Fruit fly (Drosophila melanogaster) whole organism, embryonic: Measurements from ENCODE around the gene pyd.
A peak's percentile ranks its signal among the peaks of the same experiment; 100 is the strongest.

Experiments
- CG10274 ChIP-seq: fragments of 200-800 bp; sonication (Bioruptor generic); optimal IDR thresholded peaks from 3 replicates; lab custom pipeline; 2017; ENCODE audit warnings: missing biosample characterization, mild to moderate bottlenecking, missing genetic modification characterization
- CG12391 ChIP-seq: fragments of 200-800 bp; sonication (Bioruptor generic); optimal IDR thresholded peaks from 3 replicates; lab custom pipeline; 2018; ENCODE audit warnings: missing biosample characterization, mild to moderate bottlenecking, missing genetic modification characterization, moderate library complexity
- CG12942 ChIP-seq: fragments of 200-800 bp; sonication (Bioruptor generic); optimal IDR thresholded peaks from 3 replicates; lab custom pipeline; 2016; ENCODE audit warnings: missing biosample characterization, missing genetic modification characterization
- CG13296 ChIP-seq: fragments of 200-800 bp; sonication (Bioruptor generic); optimal IDR thresholded peaks from 3 replicates; lab custom pipeline; 2018; ENCODE audit warnings: missing biosample characterization, mild to moderate bottlenecking, missing genetic modification characterization
- CG1529 ChIP-seq: fragments of 200-800 bp; sonication (Bioruptor generic); optimal IDR thresholded peaks from 3 replicates; lab custom pipeline; 2018; ENCODE audit warnings: missing biosample characterization, missing genetic modification characterization
- CG15696 ChIP-seq: fragments of 200-800 bp; sonication (Bioruptor generic); optimal IDR thresholded peaks from 2 replicates; lab custom pipeline; 2019; ENCODE audit warnings: missing biosample characterization, mild to moderate bottlenecking, missing genetic modification characterization, moderate library complexity
- CG1602 ChIP-seq: fragments of 200-800 bp; sonication (Bioruptor generic); optimal IDR thresholded peaks from 3 replicates; lab custom pipeline; 2016; ENCODE audit warnings: missing biosample characterization, missing genetic modification characterization
- CG17328 ChIP-seq: fragments of 200-800 bp; sonication (Bioruptor generic); IDR thresholded peaks from 2 replicates; pipeline ENCODE4 v1.3.6; 2022; ENCODE audit warnings: missing biosample characterization, missing genetic modification characterization
- CG17361 ChIP-seq: fragments of 200-800 bp; sonication (Bioruptor generic); IDR thresholded peaks from 3 replicates; pipeline ENCODE4 v1.3.6; 2022; ENCODE audit warnings: missing biosample characterization, missing genetic modification characterization
- CG18262 ChIP-seq: fragments of 200-800 bp; optimal IDR thresholded peaks from 3 replicates; lab custom pipeline; 2019; ENCODE audit warnings: missing biosample characterization, mild to moderate bottlenecking, missing genetic modification characterization, moderate library complexity
- CG18599 ChIP-seq: fragments of 200-800 bp; sonication (Bioruptor generic); optimal IDR thresholded peaks from 3 replicates; lab custom pipeline; 2017; ENCODE audit warnings: missing biosample characterization, missing genetic modification characterization, mild to moderate bottlenecking, moderate library complexity, missing genetic modification reagents
- CG18764 ChIP-seq: fragments of 200-800 bp; sonication (Bioruptor generic); optimal IDR thresholded peaks from 3 replicates; lab custom pipeline; 2016; ENCODE audit warnings: missing biosample characterization, missing genetic modification characterization
- CG2202 ChIP-seq: fragments of 200-800 bp; sonication (Bioruptor generic); optimal IDR thresholded peaks from 2 replicates; lab custom pipeline; 2018; ENCODE audit warnings: missing biosample characterization, mild to moderate bottlenecking, missing genetic modification characterization
- CG3065 ChIP-seq: fragments of 200-800 bp; sonication (Bioruptor generic); optimal IDR thresholded peaks from 2 replicates; lab custom pipeline; 2016; ENCODE audit warnings: missing biosample characterization, missing genetic modification characterization
- CG3847 ChIP-seq: fragments of 200-800 bp; sonication (Bioruptor generic); IDR thresholded peaks from 2 replicates; pipeline ENCODE4 v1.3.6; 2022; ENCODE audit warnings: missing biosample characterization, missing genetic modification characterization
- CG4424 ChIP-seq: fragments of 200-800 bp; sonication (Bioruptor generic); optimal IDR thresholded peaks from 3 replicates; lab custom pipeline; 2016; ENCODE audit warnings: missing biosample characterization, missing genetic modification characterization
- CG4820 ChIP-seq: fragments of 200-800 bp; sonication (Bioruptor generic); optimal IDR thresholded peaks from 3 replicates; lab custom pipeline; 2016; ENCODE audit warnings: missing biosample characterization, missing genetic modification characterization
- CG5180 ChIP-seq: fragments of 200-800 bp; sonication (Bioruptor generic); optimal IDR thresholded peaks from 3 replicates; lab custom pipeline; 2017; ENCODE audit warnings: missing biosample characterization, missing genetic modification characterization, mild to moderate bottlenecking, moderate library complexity, missing genetic modification reagents
- CG8281 ChIP-seq: fragments of 200-800 bp; sonication (Bioruptor generic); optimal IDR thresholded peaks from 2 replicates; lab custom pipeline; 2018; ENCODE audit warnings: missing biosample characterization, mild to moderate bottlenecking, missing genetic modification characterization, moderate library complexity
- D19A ChIP-seq: fragments of 200-800 bp; optimal IDR thresholded peaks from 3 replicates; lab custom pipeline; 2019; ENCODE audit warnings: missing biosample characterization, mild to moderate bottlenecking, missing genetic modification characterization, moderate library complexity
- E2f2 ChIP-seq: fragments of 200-800 bp; sonication (Bioruptor generic); IDR thresholded peaks from 2 replicates; pipeline ENCODE4 v1.3.6; 2022; ENCODE audit warnings: missing biosample characterization, missing genetic modification characterization
- Hr51 ChIP-seq, 2 experiments: fragments of 200-800 bp; sonication (Bioruptor generic); optimal IDR thresholded peaks; 2 replicates in 1 of 2; 3 replicates in 1 of 2; lab custom pipeline; 2016 to 2018; ENCODE audit warnings: missing biosample characterization in 2 of 2, missing genetic modification characterization in 2 of 2, mild to moderate bottlenecking in 1 of 2, moderate library complexity in 1 of 2
- Hr78 ChIP-seq, 2 experiments: fragments of 200-800 bp in 1 of 2; fragments of >200 bp in 1 of 2; sonication (Bioruptor generic) in 1 of 2; optimal IDR thresholded peaks; 2 replicates each; lab custom pipeline; 2017 to 2019; ENCODE audit warnings: missing biosample characterization in 2 of 2, missing genetic modification characterization in 2 of 2, mild to moderate bottlenecking in 1 of 2, moderate library complexity in 1 of 2
- NC2α ChIP-seq: fragments of 200-800 bp; sonication (Bioruptor generic); optimal IDR thresholded peaks from 2 replicates; lab custom pipeline; 2016; ENCODE audit warnings: missing biosample characterization, missing genetic modification characterization
- Neu2 ChIP-seq: fragments of 200-800 bp; sonication (Bioruptor generic); optimal IDR thresholded peaks from 3 replicates; lab custom pipeline; 2016; ENCODE audit warnings: missing biosample characterization, missing genetic modification characterization, borderline replicate concordance
- PHDP ChIP-seq: fragments of 200-800 bp; sonication (Bioruptor generic); optimal IDR thresholded peaks from 3 replicates; lab custom pipeline; 2018; ENCODE audit warnings: missing biosample characterization, mild to moderate bottlenecking, missing genetic modification characterization, moderate library complexity
- Sox100B ChIP-seq: fragments of 200-800 bp; sonication (Bioruptor generic); optimal IDR thresholded peaks from 3 replicates; lab custom pipeline; 2018; ENCODE audit warnings: missing biosample characterization, mild to moderate bottlenecking, missing genetic modification characterization
- Sry-δ ChIP-seq: fragments of 200-800 bp; sonication (Bioruptor generic); optimal IDR thresholded peaks from 2 replicates; lab custom pipeline; 2016; ENCODE audit warnings: missing biosample characterization, missing genetic modification characterization
- Vsx1 ChIP-seq: fragments of 200-800 bp; sonication (Bioruptor generic); optimal IDR thresholded peaks from 2 replicates; lab custom pipeline; 2017; ENCODE audit warnings: missing biosample characterization, mild to moderate bottlenecking, missing genetic modification characterization, missing genetic modification reagents
- ap ChIP-seq: fragments of 200-800 bp; sonication (Bioruptor generic); IDR thresholded peaks from 2 replicates; pipeline ENCODE4 v1.3.6; 2022; ENCODE audit warnings: missing biosample characterization, missing genetic modification characterization
- ato ChIP-seq: fragments of 200-800 bp; sonication (Bioruptor generic); IDR thresholded peaks from 2 replicates; pipeline ENCODE4 v1.3.6; 2022; ENCODE audit warnings: missing biosample characterization, missing genetic modification characterization; ENCODE audit not compliant: partially characterized antibody
- ci ChIP-seq: fragments of 200-800 bp; sonication (Bioruptor generic); IDR thresholded peaks from 3 replicates; pipeline ENCODE4 v1.3.6; 2022; ENCODE audit warnings: missing biosample characterization, missing genetic modification characterization
- danr ChIP-seq: fragments of 200-800 bp; sonication (Bioruptor generic); IDR thresholded peaks from 2 replicates; pipeline ENCODE4 v1.3.6; 2022; ENCODE audit warnings: missing biosample characterization, missing genetic modification characterization
- dmrt99B ChIP-seq: fragments of 200-800 bp; sonication (Bioruptor generic); optimal IDR thresholded peaks from 2 replicates; lab custom pipeline; 2018; ENCODE audit warnings: missing biosample characterization, mild to moderate bottlenecking, missing genetic modification characterization, moderate library complexity
- fd96Cb ChIP-seq: fragments of 200-800 bp; sonication (Bioruptor generic); optimal IDR thresholded peaks from 2 replicates; lab custom pipeline; 2018; ENCODE audit warnings: missing biosample characterization, mild to moderate bottlenecking, missing genetic modification characterization, moderate library complexity
- fu2 ChIP-seq: fragments of 200-800 bp; sonication (Bioruptor generic); optimal IDR thresholded peaks from 2 replicates; lab custom pipeline; 2016; ENCODE audit warnings: missing biosample characterization, missing genetic modification characterization
- gcm ChIP-seq: fragments of 200-800 bp; sonication (Bioruptor generic); optimal IDR thresholded peaks from 2 replicates; lab custom pipeline; 2019; ENCODE audit warnings: missing biosample characterization, mild to moderate bottlenecking, missing genetic modification characterization, moderate library complexity
- gsb-n ChIP-seq: fragments of 200-800 bp; sonication (Bioruptor generic); optimal IDR thresholded peaks from 3 replicates; lab custom pipeline; 2018; ENCODE audit warnings: missing biosample characterization, mild to moderate bottlenecking, missing genetic modification characterization
- hkb ChIP-seq, 2 experiments: fragments of 200-800 bp in 1 of 2; fragments of >200 bp in 1 of 2; sonication (Bioruptor generic) in 1 of 2; IDR thresholded peaks in 1 of 2; optimal IDR thresholded peaks in 1 of 2; 2 replicates each; pipeline versions ENCODE4 v1.3.6 to Lab custom; 2017 to 2022; ENCODE audit warnings: missing biosample characterization in 1 of 2, missing genetic modification characterization in 1 of 2
- inv ChIP-seq: fragments of 200-800 bp; sonication (Bioruptor generic); IDR thresholded peaks from 2 replicates; pipeline ENCODE4 v1.3.6; 2022; ENCODE audit warnings: missing biosample characterization, missing genetic modification characterization; ENCODE audit not compliant: partially characterized antibody
- kni ChIP-seq: fragments of 200-800 bp; sonication (Bioruptor generic); optimal IDR thresholded peaks from 3 replicates; lab custom pipeline; 2017; ENCODE audit warnings: mild to moderate bottlenecking, missing biosample characterization, missing genetic modification reagents, missing genetic modification characterization
- nerfin-1 ChIP-seq: fragments of 200-800 bp; sonication (Bioruptor generic); optimal IDR thresholded peaks from 3 replicates; lab custom pipeline; 2019; ENCODE audit warnings: missing biosample characterization, mild to moderate bottlenecking, missing genetic modification characterization, moderate library complexity
- odd ChIP-seq: fragments of 200-800 bp; sonication (Bioruptor generic); optimal IDR thresholded peaks from 2 replicates; lab custom pipeline; 2017; ENCODE audit warnings: missing biosample characterization, mild to moderate bottlenecking, missing genetic modification characterization
- psq ChIP-seq: fragments of 200-800 bp; sonication (Bioruptor generic); optimal IDR thresholded peaks from 2 replicates; lab custom pipeline; 2017; ENCODE audit warnings: missing biosample characterization, missing genetic modification characterization
- so ChIP-seq: fragments of 200-800 bp; sonication (Bioruptor generic); IDR thresholded peaks from 3 replicates; pipeline ENCODE4 v1.3.6; 2022; ENCODE audit warnings: missing biosample characterization, missing genetic modification characterization
- twi ChIP-seq: fragments of 200-800 bp; optimal IDR thresholded peaks from 2 replicates; lab custom pipeline; 2019; ENCODE audit warnings: missing biosample characterization, mild to moderate bottlenecking, missing genetic modification characterization, moderate library complexity
- vvl ChIP-seq: fragments of 200-800 bp; sonication (Bioruptor generic); IDR thresholded peaks from 2 replicates; pipeline ENCODE4 v1.3.6; 2022; ENCODE audit warnings: missing biosample characterization, missing genetic modification characterization

Gene pyd

DNA sequence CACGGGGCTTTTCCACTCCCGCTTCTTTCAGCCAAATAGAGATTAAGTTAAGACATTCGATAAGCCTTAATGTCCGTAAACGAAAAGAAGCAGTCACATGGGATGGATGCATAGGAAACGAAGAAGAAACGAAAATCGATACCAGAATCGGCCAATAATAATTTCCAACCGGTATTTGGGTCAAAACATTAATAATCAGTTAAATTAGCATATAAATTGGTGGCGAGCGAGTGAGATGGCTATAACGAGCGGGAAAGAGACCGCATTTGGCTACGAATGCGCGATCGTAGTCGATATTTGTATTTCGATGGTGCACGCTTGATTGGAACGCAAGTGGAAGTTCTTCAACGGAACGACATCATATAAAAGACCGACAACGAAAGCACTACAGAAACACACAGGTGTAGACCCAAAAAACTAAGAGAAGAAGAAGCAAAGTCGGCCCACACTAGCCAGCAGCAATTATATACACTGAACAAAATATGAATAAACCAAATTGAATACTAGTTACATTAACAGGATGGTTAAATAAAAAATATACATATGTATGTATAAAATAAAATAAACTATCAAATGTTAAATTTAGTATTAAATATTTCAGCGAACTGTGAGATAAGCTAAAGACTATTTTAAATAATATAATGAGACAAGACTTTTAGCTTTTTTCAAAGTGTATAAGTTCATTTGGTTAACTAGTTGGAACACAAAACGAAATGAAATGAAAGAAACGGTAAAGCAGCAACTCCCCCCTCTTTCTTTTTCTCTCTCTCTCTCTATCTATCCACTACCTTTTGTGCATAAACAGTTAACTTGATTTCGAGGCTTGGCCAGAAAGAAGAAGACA is 23.0 kb upstream of the pyd start (continued):
- no peak for TF ChIP-seq CG5180 (GFP tag; lab: Kevin White, UChicago)
- no peak for TF ChIP-seq danr (GFP tag; lab: Robert Waterston, UW)
- peak; percentile 28; the same call in 1 of the 2 replicates for TF ChIP-seq E2f2 (GFP tag; lab: Robert Waterston, UW)
- TF ChIP-seq odd (GFP tag; lab: Kevin White, UChicago) = peak; percentile 1
- no peak for TF ChIP-seq so
- no peak for TF ChIP-seq hkb (optimal IDR thresholded peaks at IDR 0.05; lab: Kevin White, UChicago)
- TF ChIP-seq hkb (GFP tag; IDR thresholded peaks at IDR 0.05; lab: Robert Waterston, UW) = peak; percentile 28; the same call in 1 of the 2 replicates
- no peak for TF ChIP-seq ap
- TF ChIP-seq fu2 = no peak
- TF ChIP-seq CG17328 (GFP tag; lab: Robert Waterston, UW) = peak; percentile 46; the same call in 1 of the 2 replicates
- TF ChIP-seq dmrt99B (tag; lab: Kevin White, UChicago) = peak; percentile 85
- peak; percentile 77 for TF ChIP-seq CG12391
- peak; percentile 81 for TF ChIP-seq D19A
- peak; percentile 88 for TF ChIP-seq CG18262 (tag; lab: Kevin White, UChicago)
- TF ChIP-seq ato (GFP tag; lab: Robert Waterston, UW) = no peak
- TF ChIP-seq nerfin-1 (tag; lab: Kevin White, UChicago) = peak; percentile 77
- peak; percentile 16 for TF ChIP-seq CG13296 (GFP tag; lab: Kevin White, UChicago)
- TF ChIP-seq fd96Cb (tag; lab: Kevin White, UChicago) = peak; percentile 75
- TF ChIP-seq ci = peak; percentile 45; the same call in 1 of the 3 replicates
- peak; percentile 79 for TF ChIP-seq Sox100B (GFP tag; lab: Kevin White, UChicago)
- TF ChIP-seq PHDP (tag; lab: Kevin White, UChicago) = peak; percentile 68
- peak; percentile 3 for TF ChIP-seq Vsx1 (GFP tag; lab: Kevin White, UChicago)
- peak; percentile 22 for TF ChIP-seq CG3065 (GFP tag; lab: Kevin White, UChicago)
- TF ChIP-seq CG15696 = no peak
- peak; percentile 17 for TF ChIP-seq CG12942 (GFP tag; lab: Kevin White, UChicago)
- TF ChIP-seq CG3847 (GFP tag; lab: Robert Waterston, UW) = no peak
- TF ChIP-seq CG8281 (tag; lab: Kevin White, UChicago) = peak; percentile 14
- peak; percentile 87 for TF ChIP-seq CG17361 (GFP tag; lab: Robert Waterston, UW)
- TF ChIP-seq vvl (GFP tag; lab: Robert Waterston, UW) = peak; percentile 74
- peak in 1 of 2 experiments; percentile 60 for TF ChIP-seq Hr78 (GFP tag; optimal IDR thresholded peaks at IDR 0.05; lab: Kevin White, UChicago)
- TF ChIP-seq gsb-n (tag; lab: Kevin White, UChicago) = peak; percentile 84
- no peak for TF ChIP-seq Neu2
- no peak for TF ChIP-seq NC2α (GFP tag; lab: Kevin White, UChicago)
- TF ChIP-seq CG18764 = peak; percentile 21
- TF ChIP-seq Sry-δ (GFP tag; lab: Kevin White, UChicago) = no peak
- TF ChIP-seq CG1602 (GFP tag; lab: Kevin White, UChicago) = peak; percentile 36
- TF ChIP-seq CG18599 = peak; percentile 19
- TF ChIP-seq twi = peak; percentile 41
- TF ChIP-seq gcm (GFP tag; lab: Kevin White, UChicago) = peak; percentile 74
- TF ChIP-seq inv (GFP tag; lab: Robert Waterston, UW) = no peak
- TF ChIP-seq CG10274 = no peak
- peak; percentile 56 for TF ChIP-seq CG2202 (tag; lab: Kevin White, UChicago)
- TF ChIP-seq CG1529 (GFP tag; lab: Kevin White, UChicago) = peak; percentile 66
- TF ChIP-seq Hr51 (GFP tag; optimal IDR thresholded peaks at IDR 0.05; lab: Kevin White, UChicago) = peak in 1 of 2 experiments; percentile 75
- peak; percentile 31 for TF ChIP-seq CG4820 (GFP tag; lab: Kevin White, UChicago)
- TF ChIP-seq CG4424 (GFP tag; lab: Kevin White, UChicago) = peak; percentile 58
- peak; percentile 62 for TF ChIP-seq psq (GFP tag; lab: Kevin White, UChicago)
- TF ChIP-seq kni (GFP tag; lab: Kevin White, UChicago) = peak; percentile 89
